Worm (Caenorhabditis elegans): ENCODE measurements around the gene skr-3.

Gene skr-3

DNA sequence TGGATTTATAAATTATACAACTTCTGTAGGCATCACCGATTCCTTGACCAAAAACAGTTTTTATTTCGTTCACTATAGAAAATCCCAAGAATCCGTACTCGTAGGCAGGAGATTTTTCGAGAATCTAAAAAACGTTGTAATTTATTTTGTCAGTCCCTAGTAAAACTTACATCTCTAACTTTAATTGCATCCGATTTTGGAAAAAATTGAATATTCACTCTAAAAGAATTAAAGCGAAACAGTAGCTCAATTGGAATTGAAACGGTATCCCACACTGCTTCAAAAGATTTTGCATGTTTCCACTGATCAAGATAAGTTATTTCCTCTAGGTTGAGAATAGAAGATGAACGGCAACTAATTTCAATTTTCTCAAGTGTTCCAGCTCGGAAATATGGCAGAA, 10.4 kb downstream of the skr-3 start, which contains the start of gene fbxa-142:
TSS of gene fbxa-142 (minus strand) at position 101 of the 400 bp plus-strand sequence.
- no peak for TF ChIP-seq ztf-23 (GFP tag; IDR thresholded peaks at IDR 0.05)
- no peak for TF ChIP-seq med-1 (GFP tag; optimal IDR thresholded peaks at IDR 0.05; ENCODE audit: insufficient read depth)
- no peak for TF ChIP-seq tab-1 (GFP tag; IDR thresholded peaks at IDR 0.05)
- no peak for TF ChIP-seq ztf-29 (GFP tag; IDR thresholded peaks at IDR 0.05)
- no peak for TF ChIP-seq klf-2 (GFP tag; conservative IDR thresholded peaks at IDR 0.05)
- TF ChIP-seq cog-1 (tag; optimal IDR thresholded peaks at IDR 0.05): no peak
- no peak for TF ChIP-seq flt-1 (GFP tag; IDR thresholded peaks at IDR 0.05)
- TF ChIP-seq ref-1 (GFP tag; conservative IDR thresholded peaks at IDR 0.05): no peak
- no peak for TF ChIP-seq T22C8.4 (GFP tag; IDR thresholded peaks at IDR 0.05)

ce11 chrV:16132215-16132614, 11.3 kb downstream of the skr-3 start:
- TF ChIP-seq cog-1 (tag; optimal IDR thresholded peaks at IDR 0.05): no peak
- TF ChIP-seq T22C8.4 (GFP tag; IDR thresholded peaks at IDR 0.05): no peak
- TF ChIP-seq klf-2 (GFP tag; conservative IDR thresholded peaks at IDR 0.05): no peak
- TF ChIP-seq ztf-23 (GFP tag; IDR thresholded peaks at IDR 0.05): no peak
- TF ChIP-seq ztf-29 (GFP tag; IDR thresholded peaks at IDR 0.05): no peak
- TF ChIP-seq flt-1 (GFP tag; IDR thresholded peaks at IDR 0.05): no peak
- TF ChIP-seq med-1 (GFP tag; optimal IDR thresholded peaks at IDR 0.05; ENCODE audit: insufficient read depth): no peak
- no peak for TF ChIP-seq tab-1 (GFP tag; IDR thresholded peaks at IDR 0.05)
- no peak for TF ChIP-seq ref-1 (GFP tag; conservative IDR thresholded peaks at IDR 0.05)

- TF ChIP-seq cog-1 (tag; optimal IDR thresholded peaks at IDR 0.05) (no peak), ztf-23 (GFP tag; IDR thresholded peaks at IDR 0.05) (no peak), ztf-29 (GFP tag; IDR thresholded peaks at IDR 0.05) (no peak), ref-1 (GFP tag; conservative IDR thresholded peaks at IDR 0.05) (no peak), klf-2 (GFP tag; conservative IDR thresholded peaks at IDR 0.05) (no peak), tab-1 (GFP tag; IDR thresholded peaks at IDR 0.05) (no peak), flt-1 (GFP tag; IDR thresholded peaks at IDR 0.05) (no peak), med-1 (GFP tag; optimal IDR thresholded peaks at IDR 0.05; ENCODE audit: insufficient read depth) (no peak), T22C8.4 (GFP tag; IDR thresholded peaks at IDR 0.05) (no peak)
Observed at ce11 chrV:16132705-16133104, 11.8 kb downstream of the skr-3 start, which contains the start of gene fbxa-144. TSS of gene fbxa-144 (minus strand) at chrV:16132805.

DNA sequence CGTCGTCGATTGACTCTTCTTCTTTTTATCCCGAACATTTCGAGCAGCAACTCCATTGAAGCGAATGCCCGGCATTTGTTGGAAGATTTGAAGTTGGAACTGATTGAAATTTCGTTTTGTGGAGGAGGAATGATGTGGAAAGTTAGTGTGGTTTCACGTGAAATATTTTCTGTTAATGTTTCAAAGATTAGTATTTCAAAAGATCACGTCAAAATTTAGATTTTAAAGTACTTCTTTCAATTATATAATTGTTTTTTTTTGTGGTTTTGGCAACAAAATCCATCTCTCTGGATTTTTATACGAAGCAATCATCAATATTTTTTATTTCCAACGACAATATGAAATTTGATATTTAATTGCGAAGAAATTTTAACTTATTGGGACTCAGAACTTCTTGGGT, 16.2 kb downstream of the skr-3 start, which contains the start of gene F44G3.7:
TSS of gene F44G3.7 (minus strand) at position 101 of the 400 bp plus-strand sequence.
- TF ChIP-seq tab-1 (GFP tag; IDR thresholded peaks at IDR 0.05): no peak
- no peak for TF ChIP-seq flt-1 (GFP tag; IDR thresholded peaks at IDR 0.05)
- no peak for TF ChIP-seq ztf-29 (GFP tag; IDR thresholded peaks at IDR 0.05)
- no peak for TF ChIP-seq cog-1 (tag; optimal IDR thresholded peaks at IDR 0.05)
- no peak for TF ChIP-seq klf-2 (GFP tag; conservative IDR thresholded peaks at IDR 0.05)
- no peak for TF ChIP-seq ref-1 (GFP tag; conservative IDR thresholded peaks at IDR 0.05)
- TF ChIP-seq ztf-23 (GFP tag; IDR thresholded peaks at IDR 0.05): no peak
- no peak for TF ChIP-seq T22C8.4 (GFP tag; IDR thresholded peaks at IDR 0.05)
- no peak for TF ChIP-seq med-1 (GFP tag; optimal IDR thresholded peaks at IDR 0.05; ENCODE audit: insufficient read depth)

- TF ChIP-seq tab-1 (GFP tag; IDR thresholded peaks at IDR 0.05) (no peak), ztf-29 (GFP tag; IDR thresholded peaks at IDR 0.05) (no peak), ref-1 (GFP tag; conservative IDR thresholded peaks at IDR 0.05) (no peak), cog-1 (tag; optimal IDR thresholded peaks at IDR 0.05) (no peak), klf-2 (GFP tag; conservative IDR thresholded peaks at IDR 0.05) (no peak), ztf-23 (GFP tag; IDR thresholded peaks at IDR 0.05) (no peak), T22C8.4 (GFP tag; IDR thresholded peaks at IDR 0.05) (no peak), med-1 (GFP tag; optimal IDR thresholded peaks at IDR 0.05; ENCODE audit: insufficient read depth) (no peak), flt-1 (GFP tag; IDR thresholded peaks at IDR 0.05) (no peak)
Observed at ce11 chrV:16139529-16139928, 18.6 kb downstream of the skr-3 start, which contains the start of gene clc-11. TSS of gene clc-11 (minus strand) at chrV:16139629.

DNA sequence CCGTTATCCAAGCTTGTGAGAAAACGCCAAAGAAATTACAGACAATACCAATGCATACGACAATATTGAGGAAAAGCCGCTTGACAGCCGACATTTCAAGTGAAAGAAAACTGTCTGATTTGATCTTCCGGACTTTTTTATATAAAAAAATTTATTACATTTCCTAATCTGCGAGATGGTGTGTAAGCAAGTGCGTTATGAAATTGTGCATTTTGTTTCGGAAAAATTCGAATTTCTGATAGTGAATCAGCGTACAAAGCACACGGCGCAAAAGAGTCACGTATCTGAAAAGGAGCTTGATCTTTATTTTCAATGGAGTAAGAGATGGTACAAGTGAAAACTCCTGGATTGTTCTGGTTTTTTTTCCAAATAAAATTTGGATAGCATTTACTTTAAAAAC, 20.2 kb downstream of the skr-3 start, which contains the start of gene clc-32:
TSS of gene clc-32 (minus strand) at position 101 of the 400 bp plus-strand sequence.
- TF ChIP-seq tab-1 (GFP tag; IDR thresholded peaks at IDR 0.05): no peak
- TF ChIP-seq med-1 (GFP tag; optimal IDR thresholded peaks at IDR 0.05; ENCODE audit: insufficient read depth): no peak
- no peak for TF ChIP-seq T22C8.4 (GFP tag; IDR thresholded peaks at IDR 0.05)
- TF ChIP-seq ref-1 (GFP tag; conservative IDR thresholded peaks at IDR 0.05): no peak
- no peak for TF ChIP-seq ztf-29 (GFP tag; IDR thresholded peaks at IDR 0.05)
- no peak for TF ChIP-seq flt-1 (GFP tag; IDR thresholded peaks at IDR 0.05)
- TF ChIP-seq klf-2 (GFP tag; conservative IDR thresholded peaks at IDR 0.05): no peak

DNA sequence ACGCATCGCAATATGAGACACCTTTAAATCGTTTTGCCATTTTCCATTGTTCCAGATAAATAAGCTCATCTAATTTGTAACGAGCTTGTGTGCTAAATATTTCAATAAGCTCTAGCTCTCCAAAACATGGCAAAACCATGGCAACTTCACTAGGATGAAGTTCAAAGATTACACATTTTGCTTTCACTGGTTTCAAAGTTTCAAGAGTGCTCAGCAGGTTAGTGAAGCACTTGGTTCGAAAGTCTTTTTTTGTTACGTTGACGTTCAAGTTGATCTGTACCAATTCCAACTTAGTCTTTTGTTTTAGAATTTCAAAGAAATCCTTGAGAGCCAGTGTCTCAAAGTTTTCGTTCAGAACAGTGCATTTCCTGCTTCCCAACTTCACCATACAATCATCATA, 21.5 kb downstream of the skr-3 start, which contains the start of gene fbxa-18:
TSS of gene fbxa-18 (plus strand) at position 301 of the 400 bp plus-strand sequence.
- TF ChIP-seq flt-1 (GFP tag; IDR thresholded peaks at IDR 0.05): no peak
- no peak for TF ChIP-seq klf-2 (GFP tag; conservative IDR thresholded peaks at IDR 0.05)
- no peak for TF ChIP-seq tab-1 (GFP tag; IDR thresholded peaks at IDR 0.05)
- no peak for TF ChIP-seq T22C8.4 (GFP tag; IDR thresholded peaks at IDR 0.05)
- TF ChIP-seq med-1 (GFP tag; optimal IDR thresholded peaks at IDR 0.05; ENCODE audit: insufficient read depth): no peak
- TF ChIP-seq ztf-23 (GFP tag; IDR thresholded peaks at IDR 0.05): no peak
- TF ChIP-seq cog-1 (tag; optimal IDR thresholded peaks at IDR 0.05): no peak
- TF ChIP-seq ref-1 (GFP tag; conservative IDR thresholded peaks at IDR 0.05): no peak
- no peak for TF ChIP-seq ztf-29 (GFP tag; IDR thresholded peaks at IDR 0.05)

- TF ChIP-seq ztf-29 (GFP tag; IDR thresholded peaks at IDR 0.05): no peak
- no peak for TF ChIP-seq T22C8.4 (GFP tag; IDR thresholded peaks at IDR 0.05)
- TF ChIP-seq ref-1 (GFP tag; conservative IDR thresholded peaks at IDR 0.05): no peak
- no peak for TF ChIP-seq tab-1 (GFP tag; IDR thresholded peaks at IDR 0.05)
- no peak for TF ChIP-seq cog-1 (tag; optimal IDR thresholded peaks at IDR 0.05)
- TF ChIP-seq klf-2 (GFP tag; conservative IDR thresholded peaks at IDR 0.05): no peak
- TF ChIP-seq flt-1 (GFP tag; IDR thresholded peaks at IDR 0.05): no peak
- no peak for TF ChIP-seq med-1 (GFP tag; optimal IDR thresholded peaks at IDR 0.05; ENCODE audit: insufficient read depth)
- TF ChIP-seq ztf-23 (GFP tag; IDR thresholded peaks at IDR 0.05): no peak
Observed at ce11 chrV:16143066-16143581, 22.2 kb downstream of the skr-3 start, which contains the start of gene fbxa-88. TSS of gene fbxa-88 (minus strand) at chrV:16143116.

- TF ChIP-seq T22C8.4 (GFP tag; IDR thresholded peaks at IDR 0.05) (no peak), klf-2 (GFP tag; conservative IDR thresholded peaks at IDR 0.05) (no peak), tab-1 (GFP tag; IDR thresholded peaks at IDR 0.05) (no peak), flt-1 (GFP tag; IDR thresholded peaks at IDR 0.05) (no peak), ztf-29 (GFP tag; IDR thresholded peaks at IDR 0.05) (no peak), med-1 (GFP tag; optimal IDR thresholded peaks at IDR 0.05; ENCODE audit: insufficient read depth) (no peak), ref-1 (GFP tag; conservative IDR thresholded peaks at IDR 0.05) (no peak), cog-1 (tag; optimal IDR thresholded peaks at IDR 0.05) (no peak), ztf-23 (GFP tag; IDR thresholded peaks at IDR 0.05) (no peak)
Observed at ce11 chrV:16145009-16145408, 24.1 kb downstream of the skr-3 start.
